Fruit fly (Drosophila melanogaster): ENCODE results near the gene CG6276.

The CG6276 gene

dm6 chr3R:15275158-15275623 is 44.7 kb downstream of the CG6276 start, which contains the start of the genes Cp190 and CG4338:
Gene Cp190, minus strand, starts transcription at chr3R:15275241.
Gene CG4338, plus strand, starts transcription at chr3R:15275522.
- TF ChIP-seq hb (GFP tag; IDR thresholded peaks at IDR 0.05; ENCODE audit: partially characterized antibody): peak; percentile 72
- TF ChIP-seq CG6683 (GFP tag; optimal IDR thresholded peaks at IDR 0.05): peak; percentile 93
- peak; percentile 97 for TF ChIP-seq CG17385 (GFP tag; optimal IDR thresholded peaks at IDR 0.05)
- peak; percentile 91 for TF ChIP-seq pum (GFP tag; optimal IDR thresholded peaks at IDR 0.05)
- peak; percentile 91 for TF ChIP-seq CG14050 (GFP tag; IDR thresholded peaks at IDR 0.05)
- TF ChIP-seq ewg (GFP tag; optimal IDR thresholded peaks at IDR 0.05): peak; percentile 94
- peak; percentile 97 for TF ChIP-seq CG32772 (GFP tag; IDR thresholded peaks at IDR 0.05)
- TF ChIP-seq tgo (GFP tag; IDR thresholded peaks at IDR 0.05): peak; percentile 97
- peak; percentile 99 for TF ChIP-seq Abd-B (GFP tag; optimal IDR thresholded peaks at IDR 0.05)
- TF ChIP-seq Mes4 (GFP tag; optimal IDR thresholded peaks at IDR 0.05): peak; percentile 89
- peak; percentile 91 for TF ChIP-seq ro (GFP tag; IDR thresholded peaks at IDR 0.05)
- TF ChIP-seq btn (GFP tag; optimal IDR thresholded peaks at IDR 0.05): peak; percentile 35
- peak; percentile 70 for TF ChIP-seq pfk (GFP tag; optimal IDR thresholded peaks at IDR 0.05)
- TF ChIP-seq sisA (GFP tag; IDR thresholded peaks at IDR 0.05): peak; percentile 96
- peak; percentile 91 for TF ChIP-seq CG17612 (GFP tag; IDR thresholded peaks at IDR 0.05)
- TF ChIP-seq ranshi (GFP tag; IDR thresholded peaks at IDR 0.05): peak; percentile 96
- peak; percentile 99 for TF ChIP-seq CG13424 (tag; optimal IDR thresholded peaks at IDR 0.05)
- TF ChIP-seq Hand (GFP tag; optimal IDR thresholded peaks at IDR 0.05): peak; percentile 95
- TF ChIP-seq CG4328 (GFP tag; optimal IDR thresholded peaks at IDR 0.05): peak; percentile 98
- TF ChIP-seq CG12744 (GFP tag; optimal IDR thresholded peaks at IDR 0.05): peak; percentile 84
- TF ChIP-seq sna (GFP tag; IDR thresholded peaks at IDR 0.05; ENCODE audit: partially characterized antibody): no peak; the same call in 1 of the 2 replicates
- TF ChIP-seq row (GFP tag; IDR thresholded peaks at IDR 0.05): peak; percentile 98
- peak; percentile 93 for TF ChIP-seq CG12071 (GFP tag; optimal IDR thresholded peaks at IDR 0.05)
- peak; percentile 76 for TF ChIP-seq CG1024 (GFP tag; IDR thresholded peaks at IDR 0.05)
- peak; percentile 90 for TF ChIP-seq CG10274 (GFP tag; optimal IDR thresholded peaks at IDR 0.05)
- peak; percentile 72 for TF ChIP-seq NC2α (GFP tag; optimal IDR thresholded peaks at IDR 0.05)
- TF ChIP-seq Dip2 (GFP tag; IDR thresholded peaks at IDR 0.05): peak; percentile 75
- TF ChIP-seq HLH3B (GFP tag; IDR thresholded peaks at IDR 0.05): peak; percentile 96
- peak; percentile 80 for TF ChIP-seq CG13287 (GFP tag; IDR thresholded peaks at IDR 0.05; ENCODE audit: partially characterized antibody)
- TF ChIP-seq sr (GFP tag; IDR thresholded peaks at IDR 0.05): peak; percentile 51; the same call in 1 of the 3 replicates
- TF ChIP-seq nerfin-1 (tag; optimal IDR thresholded peaks at IDR 0.05): peak; percentile 98
- peak; percentile 53; the same call in 1 of the 2 replicates for TF ChIP-seq nerfin-2 (GFP tag; IDR thresholded peaks at IDR 0.05; ENCODE audit: partially characterized antibody)
- peak; percentile 94 for TF ChIP-seq sd (tag; optimal IDR thresholded peaks at IDR 0.05)
- peak; percentile 76 for TF ChIP-seq CG42726 (GFP tag; IDR thresholded peaks at IDR 0.05; ENCODE audit: partially characterized antibody)
- peak; percentile 68 for TF ChIP-seq CTCF (GFP tag; optimal IDR thresholded peaks at IDR 0.05)
- TF ChIP-seq CG3407 (GFP tag; optimal IDR thresholded peaks at IDR 0.05): peak; percentile 96
- TF ChIP-seq shn (GFP tag; optimal IDR thresholded peaks at IDR 0.05): peak; percentile 84
- peak; percentile 88 for TF ChIP-seq CG6654 (GFP tag; optimal IDR thresholded peaks at IDR 0.05)
- TF ChIP-seq BtbVII (GFP tag; optimal IDR thresholded peaks at IDR 0.05): peak; percentile 97
- peak; percentile 98 for TF ChIP-seq fd96Cb (tag; optimal IDR thresholded peaks at IDR 0.05)
- peak; percentile 99 for TF ChIP-seq CG8924 (tag; optimal IDR thresholded peaks at IDR 0.05)
- peak; percentile 90 for TF ChIP-seq dan (GFP tag; IDR thresholded peaks at IDR 0.05)
- TF ChIP-seq Deaf1 (tag; optimal IDR thresholded peaks at IDR 0.05): peak; percentile 88
- TF ChIP-seq mirr (GFP tag; optimal IDR thresholded peaks at IDR 0.05): peak; percentile 97
- peak; percentile 99 for TF ChIP-seq unpg (GFP tag; optimal IDR thresholded peaks at IDR 0.05)
- peak; percentile 84 for TF ChIP-seq Atf3 (GFP tag; optimal IDR thresholded peaks at IDR 0.05)
- TF ChIP-seq chm (GFP tag; IDR thresholded peaks at IDR 0.05): peak; percentile 93
- peak; percentile 92 for TF ChIP-seq gsb (GFP tag; IDR thresholded peaks at IDR 0.05)
- peak; percentile 94 for TF ChIP-seq CG17568 (GFP tag; optimal IDR thresholded peaks at IDR 0.05)
- peak; percentile 98 for TF ChIP-seq NfI (GFP tag; optimal IDR thresholded peaks at IDR 0.05)

Measured in whole organism, embryonic.